Worm (Caenorhabditis elegans) whole organism, early embryonic: ENCODE measurements around the gene Y27F2A.11.

Experiments
- ama-1 ChIP-seq: fragments of 150-350 bp; optimal IDR thresholded peaks from 2 replicates; lab custom pipeline; 2014
- ceh-36 ChIP-seq: sonication (generic microtip); optimal IDR thresholded peaks from 2 replicates; lab custom pipeline; 2016; ENCODE audit warnings: missing genetic modification characterization, inconsistent platforms, missing compliant biosample characterization
- flt-1 ChIP-seq: fragments of 200-800 bp; sonication (Bioruptor generic); IDR thresholded peaks from 2 replicates; pipeline ENCODE4 v1.3.6; 2022; ENCODE audit warnings: missing genetic modification characterization, missing compliant biosample characterization
- pes-1 ChIP-seq: fragments of 200-800 bp; sonication (Bioruptor generic); IDR thresholded peaks from 2 replicates; pipeline ENCODE4 v1.3.6; 2022; ENCODE audit warnings: missing genetic modification reagents, missing genetic modification characterization, missing compliant biosample characterization
- scrt-1 ChIP-seq: fragments of 200-800 bp; sonication (Bioruptor generic); IDR thresholded peaks from 2 replicates; pipeline ENCODE4 v1.3.6; 2022; ENCODE audit warnings: missing genetic modification characterization, missing compliant biosample characterization
- sea-1 ChIP-seq: fragments of 200-800 bp; sonication (Bioruptor generic); conservative IDR thresholded peaks from 2 replicates; pipeline ENCODE4 v1.3.6; 2022; ENCODE audit warnings: missing genetic modification characterization, missing compliant biosample characterization
- tbx-11 ChIP-seq: fragments of 200-800 bp; sonication (Bioruptor generic); IDR thresholded peaks from 2 replicates; pipeline ENCODE4 v1.3.6; 2022; ENCODE audit warnings: missing genetic modification characterization, missing compliant biosample characterization
- tbx-37 ChIP-seq: fragments of 200-800 bp; sonication (Bioruptor generic); conservative IDR thresholded peaks from 2 replicates; pipeline ENCODE4 v1.3.6; 2022; ENCODE audit warnings: missing genetic modification reagents, missing genetic modification characterization, missing compliant biosample characterization
- tra-4 ChIP-seq: sonication (generic microtip); optimal IDR thresholded peaks from 2 replicates; lab custom pipeline; 2017; ENCODE audit warnings: missing genetic modification characterization, missing compliant biosample characterization

DNA sequence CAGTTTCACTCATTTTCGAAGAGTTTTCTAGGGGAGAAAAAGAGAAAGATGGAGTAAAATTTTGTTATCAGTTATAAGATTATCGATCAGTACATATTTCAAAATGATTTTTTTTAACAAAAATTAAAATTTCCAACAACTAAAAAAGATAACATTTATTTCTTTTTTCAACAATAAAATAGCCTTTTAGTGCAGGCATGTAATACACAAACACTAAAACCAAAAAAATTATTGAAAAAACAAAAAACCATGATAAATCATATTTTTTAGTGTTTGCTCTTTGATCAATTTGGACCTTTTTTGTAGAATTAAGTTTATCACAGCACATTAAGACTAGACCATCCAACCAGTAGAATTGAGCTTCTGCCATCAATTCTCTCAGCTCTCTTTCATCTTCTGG, 35.5 kb downstream of the Y27F2A.11 start, which contains the start of gene ZC239.15:
- TF ChIP-seq sea-1 (GFP tag; lab: Robert Waterston, UW): no peak
- no peak for TF ChIP-seq ama-1 (lab: Kevin White, UChicago)
- no peak for TF ChIP-seq flt-1
- TF ChIP-seq tbx-37: no peak
- no peak for TF ChIP-seq pes-1 (GFP tag; lab: Robert Waterston, UW)
- TF ChIP-seq tbx-11: no peak
- TF ChIP-seq ceh-36 (tag; lab: Kevin White, UChicago): no peak
- no peak for TF ChIP-seq tra-4 (tag; lab: Kevin White, UChicago)
- no peak for TF ChIP-seq scrt-1
